Fruit fly (Drosophila melanogaster) whole organism, larva: ENCODE results near the gene CG10237.

Source experiments
- noc ChIP-seq: fragments of 200-800 bp; sonication (Bioruptor generic); optimal IDR thresholded peaks from 3 replicates; lab custom pipeline; 2019; ENCODE audit warnings: missing biosample characterization, mild to moderate bottlenecking, missing genetic modification characterization, moderate library complexity

The CG10237 gene

dm6 chr2L:19386106-19386715 lies 56.3 kb downstream of the CG10237 start, which contains the start of gene fon:
Gene fon (minus strand): TSS chr2L:19386205.
- no peak for TF ChIP-seq noc
